Fruit fly (Drosophila melanogaster) whole organism, embryonic: ENCODE results near the gene chb.

ENCODE experiments used
- Atf-2 ChIP-seq: fragments of 200-800 bp; sonication (Bioruptor generic); optimal IDR thresholded peaks from 2 replicates; lab custom pipeline; 2016; ENCODE audit warnings: missing biosample characterization, missing genetic modification characterization
- Atf6 ChIP-seq: fragments of 200-800 bp; sonication (Bioruptor generic); IDR thresholded peaks from 2 replicates; pipeline ENCODE4 v1.3.6; 2022; ENCODE audit warnings: missing biosample characterization, missing genetic modification characterization
- CG10959 ChIP-seq: fragments of 200-800 bp; sonication (Bioruptor generic); IDR thresholded peaks from 2 replicates; pipeline ENCODE4 v1.3.6; 2022; ENCODE audit warnings: missing biosample characterization, missing genetic modification characterization
- CG11093 ChIP-seq: fragments of 200-800 bp; sonication (Bioruptor generic); IDR thresholded peaks from 3 replicates; pipeline ENCODE4 v1.3.6; 2022; ENCODE audit warnings: missing biosample characterization, missing genetic modification characterization
- CG11695 ChIP-seq: fragments of 200-800 bp; sonication (Bioruptor generic); IDR thresholded peaks from 3 replicates; pipeline ENCODE4 v1.3.6; 2022; ENCODE audit warnings: missing biosample characterization, missing genetic modification characterization
- CG12299 ChIP-seq: fragments of 200-800 bp; sonication (Bioruptor generic); optimal IDR thresholded peaks from 2 replicates; lab custom pipeline; 2018; ENCODE audit warnings: missing biosample characterization, mild to moderate bottlenecking, missing genetic modification characterization
- CG12391 ChIP-seq: fragments of 200-800 bp; sonication (Bioruptor generic); optimal IDR thresholded peaks from 3 replicates; lab custom pipeline; 2018; ENCODE audit warnings: missing biosample characterization, mild to moderate bottlenecking, missing genetic modification characterization, moderate library complexity
- CG14965 ChIP-seq: fragments of 200-800 bp; sonication (Bioruptor generic); optimal IDR thresholded peaks from 2 replicates; lab custom pipeline; 2016; ENCODE audit warnings: missing biosample characterization, missing genetic modification characterization, borderline replicate concordance
- CG15269 ChIP-seq: fragments of 200-800 bp; sonication (Bioruptor generic); optimal IDR thresholded peaks from 2 replicates; lab custom pipeline; 2018; ENCODE audit warnings: missing biosample characterization, mild to moderate bottlenecking, missing genetic modification characterization, moderate library complexity
- CG16813 ChIP-seq: fragments of 200-800 bp; sonication (Bioruptor generic); IDR thresholded peaks from 3 replicates; pipeline ENCODE4 v1.3.6; 2022; ENCODE audit warnings: missing biosample characterization, missing genetic modification characterization; ENCODE audit not compliant: partially characterized antibody
- CG17361 ChIP-seq: fragments of 200-800 bp; sonication (Bioruptor generic); IDR thresholded peaks from 3 replicates; pipeline ENCODE4 v1.3.6; 2022; ENCODE audit warnings: missing biosample characterization, missing genetic modification characterization
- CG4282 ChIP-seq: fragments of 200-800 bp; sonication (Bioruptor generic); optimal IDR thresholded peaks from 2 replicates; lab custom pipeline; 2016; ENCODE audit warnings: missing biosample characterization, missing genetic modification characterization
- CG4424 ChIP-seq: fragments of 200-800 bp; sonication (Bioruptor generic); optimal IDR thresholded peaks from 3 replicates; lab custom pipeline; 2016; ENCODE audit warnings: missing biosample characterization, missing genetic modification characterization
- CG7556 ChIP-seq: fragments of 200-800 bp; sonication (Bioruptor generic); optimal IDR thresholded peaks from 2 replicates; lab custom pipeline; 2017; ENCODE audit warnings: missing biosample characterization, mild to moderate bottlenecking, missing genetic modification characterization
- CG7839 ChIP-seq: fragments of 200-800 bp; sonication (Bioruptor generic); optimal IDR thresholded peaks from 3 replicates; lab custom pipeline; 2018; ENCODE audit warnings: missing biosample characterization, mild to moderate bottlenecking, missing genetic modification characterization, moderate library complexity
- CG7963 ChIP-seq: fragments of 200-800 bp; sonication (Bioruptor generic); IDR thresholded peaks from 3 replicates; pipeline ENCODE4 v1.3.6; 2022; ENCODE audit warnings: missing biosample characterization, missing genetic modification characterization; ENCODE audit not compliant: partially characterized antibody
- CG8089 ChIP-seq: fragments of 200-800 bp; sonication (Bioruptor generic); optimal IDR thresholded peaks from 3 replicates; lab custom pipeline; 2016; ENCODE audit warnings: missing biosample characterization, missing genetic modification characterization
- CG9215 ChIP-seq: fragments of 200-800 bp; sonication (Bioruptor generic); IDR thresholded peaks from 2 replicates; pipeline ENCODE4 v1.3.6; 2022; ENCODE audit warnings: missing biosample characterization, missing genetic modification characterization
- CoRest ChIP-seq: fragments of 200-800 bp; sonication (Bioruptor generic); optimal IDR thresholded peaks from 3 replicates; lab custom pipeline; 2018; ENCODE audit warnings: missing biosample characterization, mild to moderate bottlenecking, missing genetic modification characterization, moderate library complexity
- D ChIP-seq, 2 experiments: fragments of 200-800 bp in 1 of 2; fragments of >200 bp in 1 of 2; sonication (Bioruptor generic) in 1 of 2; optimal IDR thresholded peaks; 2 replicates in 1 of 2; 3 replicates in 1 of 2; lab custom pipeline; 2017; ENCODE audit warnings: mild to moderate bottlenecking in 1 of 2, missing biosample characterization in 1 of 2, missing genetic modification characterization in 1 of 2, missing genetic modification reagents in 1 of 2
- D19A ChIP-seq: fragments of 200-800 bp; optimal IDR thresholded peaks from 3 replicates; lab custom pipeline; 2019; ENCODE audit warnings: missing biosample characterization, mild to moderate bottlenecking, missing genetic modification characterization, moderate library complexity
- Drgx ChIP-seq: fragments of 200-800 bp; sonication (Bioruptor generic); IDR thresholded peaks from 2 replicates; pipeline ENCODE4 v1.3.6; 2022; ENCODE audit warnings: missing biosample characterization, missing genetic modification characterization
- Ets65A ChIP-seq: fragments of 200-800 bp; sonication (Bioruptor generic); peaks from one replicate; lab custom pipeline; 2016; ENCODE audit warnings: missing biosample characterization, missing genetic modification characterization
- Gsc ChIP-seq: fragments of 200-800 bp; sonication (Bioruptor generic); IDR thresholded peaks from 2 replicates; pipeline ENCODE4 v1.3.6; 2022; ENCODE audit warnings: missing biosample characterization, missing genetic modification characterization
- Oli ChIP-seq: fragments of 200-800 bp; sonication (Bioruptor generic); optimal IDR thresholded peaks from 2 replicates; lab custom pipeline; 2018; ENCODE audit warnings: missing biosample characterization, mild to moderate bottlenecking, missing genetic modification characterization, moderate library complexity
- Ravus ChIP-seq: fragments of 200-800 bp; sonication (Bioruptor generic); IDR thresholded peaks from 2 replicates; pipeline ENCODE4 v1.3.6; 2022; ENCODE audit warnings: missing biosample characterization, missing genetic modification characterization
- Scr ChIP-seq: fragments of 200-800 bp; sonication (Bioruptor generic); IDR thresholded peaks from 2 replicates; pipeline ENCODE4 v1.3.6; 2022; ENCODE audit warnings: missing biosample characterization, missing genetic modification characterization; ENCODE audit not compliant: partially characterized antibody
- Sin3A ChIP-seq: fragments of >200 bp; optimal IDR thresholded peaks from 2 replicates; lab custom pipeline; 2018
- Spps ChIP-seq: fragments of 200-800 bp; sonication (Bioruptor generic); optimal IDR thresholded peaks from 2 replicates; lab custom pipeline; 2018; ENCODE audit warnings: missing biosample characterization, mild to moderate bottlenecking, missing genetic modification characterization
- Usf ChIP-seq: fragments of 200-800 bp; sonication (Bioruptor generic); optimal IDR thresholded peaks from 2 replicates; lab custom pipeline; 2017; ENCODE audit warnings: missing genotype, missing biosample characterization, missing genetic modification characterization
- YL-1 ChIP-seq: fragments of 200-800 bp; sonication (Bioruptor generic); optimal IDR thresholded peaks from 3 replicates; lab custom pipeline; 2017; ENCODE audit warnings: missing biosample characterization, mild to moderate bottlenecking, missing genetic modification characterization
- ab ChIP-seq: fragments of 200-800 bp; sonication (Bioruptor generic); optimal IDR thresholded peaks from 2 replicates; lab custom pipeline; 2016; ENCODE audit warnings: missing biosample characterization, missing genetic modification characterization
- ash1 ChIP-seq: fragments of 200-800 bp; sonication (Bioruptor generic); optimal IDR thresholded peaks from 2 replicates; lab custom pipeline; 2018; ENCODE audit warnings: missing biosample characterization, mild to moderate bottlenecking, missing genetic modification characterization
- bigmax ChIP-seq: fragments of 200-800 bp; sonication (Bioruptor generic); optimal IDR thresholded peaks from 2 replicates; lab custom pipeline; 2018; ENCODE audit warnings: missing biosample characterization, mild to moderate bottlenecking, missing genetic modification characterization
- bsh ChIP-seq, 2 experiments: fragments of 200-800 bp; sonication (Bioruptor generic); optimal IDR thresholded peaks; 2 replicates each; lab custom pipeline; 2017 to 2018; ENCODE audit warnings: mild to moderate bottlenecking in 2 of 2, missing biosample characterization in 2 of 2, missing genetic modification characterization in 2 of 2, moderate library complexity in 1 of 2
- en ChIP-seq: fragments of 200-800 bp; sonication (Bioruptor generic); optimal IDR thresholded peaks from 2 replicates; lab custom pipeline; 2016; ENCODE audit warnings: missing biosample characterization, missing genetic modification characterization
- fd96Cb ChIP-seq: fragments of 200-800 bp; sonication (Bioruptor generic); optimal IDR thresholded peaks from 2 replicates; lab custom pipeline; 2018; ENCODE audit warnings: missing biosample characterization, mild to moderate bottlenecking, missing genetic modification characterization, moderate library complexity
- gem ChIP-seq: fragments of 200-800 bp; sonication (Bioruptor generic); optimal IDR thresholded peaks from 2 replicates; lab custom pipeline; 2019; ENCODE audit warnings: missing biosample characterization, mild to moderate bottlenecking, missing genetic modification characterization, moderate library complexity
- gsb ChIP-seq: fragments of 200-800 bp; sonication (Bioruptor generic); IDR thresholded peaks from 2 replicates; pipeline ENCODE4 v1.3.6; 2022; ENCODE audit warnings: missing biosample characterization, missing genetic modification characterization
- h ChIP-seq: fragments of >200 bp; optimal IDR thresholded peaks from 2 replicates; lab custom pipeline; 2017
- jigr1 ChIP-seq: fragments of 200-800 bp; sonication (Bioruptor generic); IDR thresholded peaks from 3 replicates; pipeline ENCODE4 v1.3.6; 2022; ENCODE audit warnings: missing biosample characterization, missing genetic modification characterization
- jumu ChIP-seq: fragments of 200-800 bp; sonication (Bioruptor generic); optimal IDR thresholded peaks from 3 replicates; lab custom pipeline; 2016; ENCODE audit warnings: missing biosample characterization, missing genetic modification characterization
- lab ChIP-seq: fragments of 200-800 bp; sonication (Bioruptor generic); optimal IDR thresholded peaks from 3 replicates; lab custom pipeline; 2017; ENCODE audit warnings: missing biosample characterization, missing genetic modification characterization, mild to moderate bottlenecking, moderate library complexity, missing genetic modification reagents
- lov ChIP-seq, 2 experiments: fragments of 200-800 bp in 1 of 2; fragments of >200 bp in 1 of 2; sonication (Bioruptor generic) in 1 of 2; IDR thresholded peaks in 1 of 2; optimal IDR thresholded peaks in 1 of 2; 2 replicates in 1 of 2; 3 replicates in 1 of 2; pipeline versions ENCODE4 v1.3.6 to Lab custom; 2017 to 2022; ENCODE audit warnings: missing biosample characterization in 1 of 2, missing genetic modification characterization in 1 of 2
- mam ChIP-seq: fragments of 200-800 bp; sonication (Bioruptor generic); optimal IDR thresholded peaks from 3 replicates; lab custom pipeline; 2016; ENCODE audit warnings: missing biosample characterization, missing genetic modification characterization
- pan ChIP-seq, 4 experiments: fragments of >200 bp in 3 of 4; fragments of 200-800 bp in 1 of 4; sonication (Bioruptor generic) in 1 of 4; optimal IDR thresholded peaks in 3 of 4; IDR thresholded peaks in 1 of 4; 2 replicates each; pipeline versions ENCODE4 v1.3.6 to Lab custom; 2017 to 2022; ENCODE audit warnings: missing biosample characterization in 2 of 4, missing genetic modification characterization in 2 of 4, mixed read lengths in 1 of 4
- phol ChIP-seq: fragments of 200-800 bp; sonication (Bioruptor generic); optimal IDR thresholded peaks from 3 replicates; lab custom pipeline; 2018; ENCODE audit warnings: missing biosample characterization, mild to moderate bottlenecking, missing genetic modification characterization, moderate library complexity
- psq ChIP-seq: fragments of 200-800 bp; sonication (Bioruptor generic); optimal IDR thresholded peaks from 2 replicates; lab custom pipeline; 2017; ENCODE audit warnings: missing biosample characterization, missing genetic modification characterization
- run ChIP-seq: fragments of 200-800 bp; sonication (Bioruptor generic); optimal IDR thresholded peaks from 3 replicates; lab custom pipeline; 2018; ENCODE audit warnings: missing biosample characterization, mild to moderate bottlenecking, missing genetic modification characterization
- sqz ChIP-seq: fragments of 200-800 bp; sonication (Bioruptor generic); optimal IDR thresholded peaks from 3 replicates; lab custom pipeline; 2018; ENCODE audit warnings: missing biosample characterization, mild to moderate bottlenecking, missing genetic modification characterization
- twi ChIP-seq: fragments of 200-800 bp; optimal IDR thresholded peaks from 2 replicates; lab custom pipeline; 2019; ENCODE audit warnings: missing biosample characterization, mild to moderate bottlenecking, missing genetic modification characterization, moderate library complexity

Gene chb

dm6 chr3L:21223268-21223667 is 50.6 kb downstream of the chb start (continued):
- TF ChIP-seq Gsc (GFP tag; lab: Robert Waterston, UW) = no peak
- TF ChIP-seq lov (optimal IDR thresholded peaks at IDR 0.05; lab: Kevin White, UChicago) = no peak
- no peak for TF ChIP-seq lov (GFP tag; IDR thresholded peaks at IDR 0.05; lab: Robert Waterston, UW)
- TF ChIP-seq lab (GFP tag; lab: Kevin White, UChicago) = peak; percentile 5
- TF ChIP-seq CoRest (tag; lab: Kevin White, UChicago) = no peak
- no peak for TF ChIP-seq sqz (GFP tag; lab: Kevin White, UChicago)
- peak in 1 of 2 experiments; percentile 48 for TF ChIP-seq bsh (GFP tag; optimal IDR thresholded peaks at IDR 0.05; lab: Kevin White, UChicago)
- TF ChIP-seq D19A (tag; lab: Kevin White, UChicago) = no peak
- TF ChIP-seq CG11093 (GFP tag; lab: Robert Waterston, UW) = no peak
- no peak for TF ChIP-seq h (lab: Kevin White, UChicago)
- TF ChIP-seq YL-1 (GFP tag; lab: Kevin White, UChicago) = no peak
- TF ChIP-seq en = no peak
- no peak for TF ChIP-seq Atf-2
- TF ChIP-seq D (optimal IDR thresholded peaks at IDR 0.05; lab: Kevin White, UChicago) = no peak
- TF ChIP-seq D (GFP tag; optimal IDR thresholded peaks at IDR 0.05; lab: Kevin White, UChicago) = peak; percentile 1
- TF ChIP-seq CG7839 (tag; lab: Kevin White, UChicago) = peak; percentile 51
- no peak for TF ChIP-seq Ets65A (GFP tag; lab: Kevin White, UChicago)
- TF ChIP-seq ash1 (GFP tag; lab: Kevin White, UChicago) = no peak
- TF ChIP-seq jigr1 = no peak
- TF ChIP-seq CG4424 (GFP tag; lab: Kevin White, UChicago) = peak; percentile 4
- TF ChIP-seq CG14965 (GFP tag; lab: Kevin White, UChicago) = no peak
- TF ChIP-seq twi (tag; lab: Kevin White, UChicago) = no peak
- no peak for TF ChIP-seq mam (GFP tag; lab: Kevin White, UChicago)
- no peak for TF ChIP-seq pan (optimal IDR thresholded peaks at IDR 0.05; lab: Kevin White, UChicago)
- no peak for TF ChIP-seq pan (GFP tag; optimal IDR thresholded peaks at IDR 0.05 in 1 of 2, IDR thresholded peaks at IDR 0.05 in 1 of 2)
- no peak for TF ChIP-seq jumu (GFP tag; lab: Kevin White, UChicago)
- no peak for TF ChIP-seq CG4282 (GFP tag; lab: Kevin White, UChicago)
- no peak for TF ChIP-seq CG12299 (tag; lab: Kevin White, UChicago)
- no peak for TF ChIP-seq CG16813
- TF ChIP-seq CG7556 (GFP tag; lab: Kevin White, UChicago) = no peak
- no peak for TF ChIP-seq Scr
- no peak for TF ChIP-seq CG9215 (GFP tag; lab: Robert Waterston, UW)
- no peak for TF ChIP-seq CG15269 (tag; lab: Kevin White, UChicago)
- TF ChIP-seq psq (GFP tag; lab: Kevin White, UChicago) = no peak
- TF ChIP-seq run (tag; lab: Kevin White, UChicago) = no peak
- no peak for TF ChIP-seq CG8089
- peak; percentile 36 for TF ChIP-seq phol (tag; lab: Kevin White, UChicago)
- no peak for TF ChIP-seq ab (GFP tag; lab: Kevin White, UChicago)
- no peak for TF ChIP-seq Usf (GFP tag; lab: Kevin White, UChicago)
- no peak for TF ChIP-seq CG12391 (tag; lab: Kevin White, UChicago)
- no peak for TF ChIP-seq fd96Cb (tag; lab: Kevin White, UChicago)
- TF ChIP-seq gsb (GFP tag; lab: Robert Waterston, UW) = no peak
- no peak for TF ChIP-seq bigmax (GFP tag; lab: Kevin White, UChicago)
- peak; percentile 18 for TF ChIP-seq Oli (tag; lab: Kevin White, UChicago)
- no peak for TF ChIP-seq Sin3A (lab: Kevin White, UChicago)
- TF ChIP-seq CG17361 (GFP tag; lab: Robert Waterston, UW) = 0 out of 3 replicates have a peak, but pooled peaks have one; percentile 18
- no peak for TF ChIP-seq Atf6 (GFP tag; lab: Robert Waterston, UW)
- no peak for TF ChIP-seq CG7963
- TF ChIP-seq CG10959 (GFP tag; lab: Robert Waterston, UW) = no peak
- TF ChIP-seq Ravus (GFP tag; lab: Robert Waterston, UW) = no peak
- no peak for TF ChIP-seq Spps (tag; lab: Kevin White, UChicago)
- TF ChIP-seq gem (tag; lab: Kevin White, UChicago) = no peak
- no peak for TF ChIP-seq CG11695
- peak; percentile 59 for TF ChIP-seq Drgx
